Worm (Caenorhabditis elegans) whole organism, L4 larva: ENCODE data around the gene C25A8.1.

Experiments used
- F49E8.2 ChIP-seq: sonication (generic microtip); optimal IDR thresholded peaks from 2 replicates; lab custom pipeline; 2016; ENCODE audit warnings: missing compliant biosample characterization, mild to moderate bottlenecking, missing genetic modification characterization, borderline replicate concordance
- T20F7.1 ChIP-seq: fragments of 200-800 bp; sonication (Bioruptor generic); optimal IDR thresholded peaks from 2 replicates; lab custom pipeline; 2018; ENCODE audit warnings: mild to moderate bottlenecking, missing genetic modification characterization, missing compliant biosample characterization
- Y75B8A.6 ChIP-seq: fragments of 200-800 bp; sonication (Bioruptor generic); IDR thresholded peaks from 2 replicates; pipeline ENCODE4 v1.3.6; 2022; ENCODE audit warnings: missing genetic modification reagents, missing genetic modification characterization, missing compliant biosample characterization
- ZK546.5 ChIP-seq, 2 experiments: sonication (generic microtip); optimal IDR thresholded peaks; 2 replicates each; lab custom pipeline; 2017; ENCODE audit warnings: missing biosample characterization in 2 of 2, missing genetic modification characterization in 2 of 2
- aha-1 ChIP-seq: fragments of 150-350 bp; peaks from one replicate; lab custom pipeline; 2014; ENCODE audit warnings: missing biosample characterization, missing genetic modification characterization
- ama-1 ChIP-seq: fragments of 150-350 bp; optimal IDR thresholded peaks from 2 replicates; lab custom pipeline; 2014; ENCODE audit warnings: inconsistent platforms, mixed read lengths
- arid-1 ChIP-seq: fragments of 200-800 bp; sonication (Bioruptor generic); conservative IDR thresholded peaks from 2 replicates; pipeline ENCODE4 v1.3.6; 2022; ENCODE audit warnings: missing genetic modification reagents, missing genetic modification characterization, missing compliant biosample characterization
- ceh-28 ChIP-seq: fragments of 150-350 bp; optimal IDR thresholded peaks from 2 replicates; lab custom pipeline; 2014; ENCODE audit warnings: missing biosample characterization, missing genetic modification reagents, missing genetic modification characterization
- ceh-32 ChIP-seq: sonication (generic microtip); optimal IDR thresholded peaks from 2 replicates; lab custom pipeline; 2016; ENCODE audit warnings: mild to moderate bottlenecking, missing genetic modification characterization, missing compliant biosample characterization; ENCODE audit not compliant: poor library complexity
- daf-16 ChIP-seq, 3 experiments: sonication (generic microtip); optimal IDR thresholded peaks; 2 replicates each; lab custom pipeline; 2016 to 2017; ENCODE audit warnings: missing genetic modification characterization in 3 of 3, missing genetic modification reagents in 3 of 3, mild to moderate bottlenecking in 2 of 3, missing compliant biosample characterization in 2 of 3, missing biosample characterization in 1 of 3, moderate library complexity in 1 of 3
- daf-19 ChIP-seq: fragments of 200-800 bp; sonication (Bioruptor generic); conservative IDR thresholded peaks from 2 replicates; pipeline ENCODE4 v1.3.6; 2022; ENCODE audit warnings: missing genetic modification characterization, missing compliant biosample characterization
- dmd-6 ChIP-seq: fragments of 200-800 bp; sonication (Bioruptor generic); IDR thresholded peaks from 2 replicates; pipeline ENCODE4 v1.3.6; 2022; ENCODE audit warnings: missing genetic modification reagents, missing genetic modification characterization, missing compliant biosample characterization
- dmd-8 ChIP-seq: fragments of 200-800 bp; sonication (Bioruptor generic); IDR thresholded peaks from 2 replicates; pipeline ENCODE4 v1.3.6; 2022; ENCODE audit warnings: missing genetic modification characterization, missing compliant biosample characterization
- duxl-1 ChIP-seq: sonication (generic microtip); optimal IDR thresholded peaks from 2 replicates; lab custom pipeline; 2016; ENCODE audit warnings: mild to moderate bottlenecking, missing genetic modification characterization, moderate library complexity, missing compliant biosample characterization; ENCODE audit not compliant: poor library complexity
- dve-1 ChIP-seq: sonication (generic microtip); optimal IDR thresholded peaks from 2 replicates; lab custom pipeline; 2017; ENCODE audit warnings: antibody characterized with exemption, mild to moderate bottlenecking, missing genetic modification characterization, missing compliant biosample characterization; ENCODE audit not compliant: insufficient read depth
- egl-27 ChIP-seq: sonication (generic microtip); optimal IDR thresholded peaks from 3 replicates; lab custom pipeline; 2017; ENCODE audit warnings: missing biosample characterization, missing genetic modification reagents, missing genetic modification characterization
- fkh-10 ChIP-seq: fragments of 150-350 bp; optimal IDR thresholded peaks from 2 replicates; lab custom pipeline; 2014; ENCODE audit warnings: missing biosample characterization, missing genetic modification reagents, missing genetic modification characterization
- hif-1 ChIP-seq, 2 experiments: sonication (generic microtip); optimal IDR thresholded peaks; 2 replicates each; lab custom pipeline; 2016 to 2017; ENCODE audit warnings: missing compliant biosample characterization in 2 of 2, missing genetic modification characterization in 2 of 2, missing genetic modification reagents in 2 of 2, missing genotype in 2 of 2, mild to moderate bottlenecking in 1 of 2
- hlh-11 ChIP-seq: fragments of 200-800 bp; sonication (Bioruptor generic); optimal IDR thresholded peaks from 2 replicates; lab custom pipeline; 2018; ENCODE audit warnings: mild to moderate bottlenecking, missing genetic modification characterization, missing compliant biosample characterization
- hlh-30 ChIP-seq: sonication (generic microtip); optimal IDR thresholded peaks from 2 replicates; lab custom pipeline; 2017; ENCODE audit warnings: antibody characterized with exemption, mild to moderate bottlenecking, missing genetic modification characterization, missing compliant biosample characterization; ENCODE audit not compliant: insufficient read depth
- lin-1 ChIP-seq: fragments of 200-800 bp; sonication (Bioruptor generic); IDR thresholded peaks from 2 replicates; pipeline ENCODE4 v1.3.6; 2022; ENCODE audit warnings: missing genetic modification reagents, missing genetic modification characterization, missing compliant biosample characterization
- madf-5 ChIP-seq, 2 experiments: fragments of 200-800 bp; sonication (Bioruptor generic); IDR thresholded peaks; 2 replicates each; pipeline ENCODE4 v1.3.6; 2022; ENCODE audit warnings: missing compliant biosample characterization in 2 of 2, missing genetic modification characterization in 2 of 2
- mes-2 ChIP-seq: sonication (generic microtip); optimal IDR thresholded peaks from 2 replicates; lab custom pipeline; 2016; ENCODE audit warnings: missing genotype, mild to moderate bottlenecking, missing genetic modification characterization, missing compliant biosample characterization; ENCODE audit not compliant: poor library complexity, severe bottlenecking
- nhr-25 ChIP-seq: sonication (generic microtip); optimal IDR thresholded peaks from 2 replicates; lab custom pipeline; 2017; ENCODE audit warnings: missing genetic modification characterization, mild to moderate bottlenecking, missing compliant biosample characterization, antibody characterized with exemption, moderate library complexity, borderline replicate concordance; ENCODE audit not compliant: insufficient read depth
- nhr-28 ChIP-seq: fragments of 150-350 bp; optimal IDR thresholded peaks from 2 replicates; lab custom pipeline; 2014; ENCODE audit warnings: missing biosample characterization, missing genetic modification characterization
- nhr-6 ChIP-seq: fragments of 150-350 bp; optimal IDR thresholded peaks from 2 replicates; lab custom pipeline; 2014; ENCODE audit warnings: missing biosample characterization, missing genetic modification characterization
- nhr-77 ChIP-seq: fragments of 150-350 bp; optimal IDR thresholded peaks from 2 replicates; lab custom pipeline; 2014; ENCODE audit warnings: missing biosample characterization, missing genetic modification characterization
- php-3 ChIP-seq: fragments of 200-800 bp; sonication (Bioruptor generic); IDR thresholded peaks from 2 replicates; pipeline ENCODE4 v1.3.6; 2022; ENCODE audit warnings: missing genetic modification reagents, missing genetic modification characterization, missing compliant biosample characterization
- pqm-1 ChIP-seq: sonication (generic microtip); optimal IDR thresholded peaks from 2 replicates; lab custom pipeline; 2017; ENCODE audit warnings: missing biosample characterization, missing genetic modification characterization
- rbr-2 ChIP-seq: sonication (generic microtip); optimal IDR thresholded peaks from 2 replicates; lab custom pipeline; 2016; ENCODE audit warnings: missing genotype, missing genetic modification characterization, missing compliant biosample characterization
- set-16 ChIP-seq: fragments of 200-800 bp; sonication (Bioruptor generic); IDR thresholded peaks from 2 replicates; pipeline ENCODE4 v1.3.6; 2022; ENCODE audit warnings: missing genetic modification reagents, missing genetic modification characterization, missing compliant biosample characterization
- unc-62 ChIP-seq, 3 experiments: fragments of 150-350 bp in 1 of 3; sonication (generic microtip); optimal IDR thresholded peaks in 2 of 3; peaks in 1 of 3; 1 replicate in 1 of 3; 2 replicates in 2 of 3; lab custom pipeline; 2014 to 2017; ENCODE audit warnings: missing biosample characterization in 3 of 3, missing genetic modification characterization in 3 of 3, missing genetic modification reagents in 3 of 3, missing genotype in 1 of 3
- zip-11 ChIP-seq: fragments of 200-800 bp; sonication (Bioruptor generic); IDR thresholded peaks from 2 replicates; pipeline ENCODE4 v1.3.6; 2022; ENCODE audit warnings: missing genetic modification characterization, missing compliant biosample characterization
- ztf-11 ChIP-seq: fragments of 150-350 bp; optimal IDR thresholded peaks from 2 replicates; lab custom pipeline; 2014; ENCODE audit warnings: missing biosample characterization, missing genetic modification characterization

The C25A8.1 gene

ce11 chrIV:7025835-7026234 lies 14.9 kb downstream of the C25A8.1 start:
- TF ChIP-seq rbr-2 (tag; lab: Kevin White, UChicago) (no peak), aha-1 (peak; percentile 81), dmd-6 (GFP tag; lab: Robert Waterston, UW) (peak; percentile 76), hlh-11 (peak; percentile 60), hlh-30 (tag; lab: Kevin White, UChicago) (peak; percentile 3), php-3 (GFP tag; lab: Robert Waterston, UW) (0 out of 2 replicates have a peak, but pooled peaks have one; percentile 65), pqm-1 (tag; lab: Kevin White, UChicago) (peak; percentile 95), daf-16 (GFP tag; optimal IDR thresholded peaks at IDR 0.05; lab: Kevin White, UChicago) (no peak), daf-16 (tag; optimal IDR thresholded peaks at IDR 0.05; lab: Kevin White, UChicago) (peak; percentile 56), lin-1 (GFP tag; lab: Robert Waterston, UW) (no peak), ztf-11 (tag; lab: Kevin White, UChicago) (no peak), T20F7.1 (peak; percentile 17), nhr-25 (tag; lab: Kevin White, UChicago) (no peak), nhr-28 (tag; lab: Kevin White, UChicago) (peak; percentile 68), dve-1 (tag; lab: Kevin White, UChicago) (peak; percentile 65)
- TF ChIP-seq, all 104 proteins: peak for 10

ce11 chrIV:7031019-7031418 lies 20.1 kb downstream of the C25A8.1 start:
- TF ChIP-seq daf-19 (no peak), unc-62 (GFP tag; optimal IDR thresholded peaks at IDR 0.05 in 1 of 2; lab: Kevin White, UChicago) (peak in 1 of 2 experiments; percentile 51), unc-62 (tag; optimal IDR thresholded peaks at IDR 0.05; lab: Kevin White, UChicago) (no peak), ceh-32 (tag; lab: Kevin White, UChicago) (no peak), fkh-10 (GFP tag; lab: Kevin White, UChicago) (peak; percentile 16), ZK546.5 (tag; optimal IDR thresholded peaks at IDR 0.05; lab: Kevin White, UChicago) (no peak), mes-2 (tag; lab: Kevin White, UChicago) (peak; percentile 20)

- TF ChIP-seq ceh-28 (tag; lab: Kevin White, UChicago) = no peak
- no peak for TF ChIP-seq dmd-8 (GFP tag; lab: Robert Waterston, UW)
- no peak for TF ChIP-seq php-3 (GFP tag; lab: Robert Waterston, UW)
- TF ChIP-seq mes-2 (tag; lab: Kevin White, UChicago) = no peak
- TF ChIP-seq hlh-11 = no peak
- TF ChIP-seq duxl-1 (tag; lab: Kevin White, UChicago) = no peak
- TF ChIP-seq aha-1 = no peak
- no peak for TF ChIP-seq set-16
- no peak for TF ChIP-seq nhr-6 (tag; lab: Kevin White, UChicago)
- TF ChIP-seq F49E8.2 (tag; lab: Kevin White, UChicago) = no peak
- no peak for TF ChIP-seq Y75B8A.6
- TF ChIP-seq hif-1 (tag; optimal IDR thresholded peaks at IDR 0.05; lab: Kevin White, UChicago) = no peak
- TF ChIP-seq nhr-77 (tag; lab: Kevin White, UChicago) = no peak
- no peak for TF ChIP-seq zip-11 (GFP tag; lab: Robert Waterston, UW)
- TF ChIP-seq egl-27 (tag; lab: Kevin White, UChicago) = no peak
- no peak for TF ChIP-seq madf-5 (GFP tag; IDR thresholded peaks at IDR 0.05; lab: Robert Waterston, UW)
- TF ChIP-seq dve-1 (tag; lab: Kevin White, UChicago) = no peak
- no peak for TF ChIP-seq arid-1 (GFP tag; lab: Robert Waterston, UW)
- TF ChIP-seq ama-1 = no peak
These were observed 21.5 kb downstream of the C25A8.1 start, which contains the start of gene C06G3.8 for ce11 chrIV:7032459-7032858. C06G3.8 (minus strand) TSS chrIV:7032559.
